Fruit fly (Drosophila melanogaster): ENCODE data around the gene Der-1.

Der-1 gene

DNA sequence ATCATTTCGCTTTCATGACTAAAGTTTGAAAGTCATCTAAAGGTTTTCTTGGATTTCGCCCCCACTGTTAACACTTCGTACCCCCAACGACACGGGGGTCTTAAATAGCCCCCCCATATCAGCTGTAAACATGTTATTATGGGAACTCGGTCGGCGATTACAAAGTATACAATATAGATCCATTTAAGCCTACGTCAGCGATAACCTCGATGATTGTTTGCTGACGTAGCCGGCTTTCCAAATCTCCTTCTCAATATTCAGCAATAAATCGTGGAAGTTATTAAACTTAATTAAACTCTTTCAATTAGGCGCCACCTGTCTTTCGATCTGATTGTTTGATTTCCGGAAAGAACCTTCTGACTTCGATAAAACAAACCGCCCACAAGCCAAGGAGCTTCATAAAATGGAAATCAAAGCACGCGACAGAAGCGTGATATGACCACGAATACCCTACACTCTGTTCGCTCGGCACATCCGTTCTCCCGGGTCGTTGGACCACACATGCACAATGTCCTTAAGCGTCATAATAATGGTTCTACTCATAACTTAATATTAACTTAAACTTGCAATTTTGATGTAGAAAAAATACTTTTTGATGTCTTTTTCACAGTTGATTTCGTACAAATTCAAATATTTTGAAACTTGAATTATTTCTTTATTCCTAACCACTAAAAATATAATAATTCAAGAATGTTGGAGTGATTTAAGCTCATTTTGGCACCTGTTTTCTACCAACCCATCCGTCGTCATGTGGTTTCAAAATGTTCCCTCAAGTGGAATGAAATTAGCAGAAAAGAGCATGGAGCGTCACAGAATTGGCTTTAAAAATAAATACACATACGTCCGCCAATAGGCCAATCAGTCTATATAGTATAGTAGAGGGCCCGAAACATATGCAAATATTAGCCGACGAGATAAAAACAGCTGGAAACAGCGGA, 12.9 kb downstream of the Der-1 start:
- peak; percentile 28 for TF ChIP-seq Hr3 (GFP tag; optimal IDR thresholded peaks at IDR 0.05)
- TF ChIP-seq CG10565 (GFP tag; optimal IDR thresholded peaks at IDR 0.05), result no peak
- TF ChIP-seq zf30C (GFP tag; optimal IDR thresholded peaks at IDR 0.05), result no peak
- peak; percentile 2 for TF ChIP-seq ATbp (GFP tag; optimal IDR thresholded peaks at IDR 0.05)
- TF ChIP-seq Dip2 (GFP tag; IDR thresholded peaks at IDR 0.05), result no peak
- no peak for TF ChIP-seq run (tag; optimal IDR thresholded peaks at IDR 0.05)
- TF ChIP-seq CG6689 (GFP tag; IDR thresholded peaks at IDR 0.05), result 0 out of 2 replicates have a peak, but pooled peaks have one; percentile 28
- no peak for TF ChIP-seq tll (GFP tag; optimal IDR thresholded peaks at IDR 0.05)
- TF ChIP-seq CG16815 (GFP tag; optimal IDR thresholded peaks at IDR 0.05), result peak; percentile 4
- TF ChIP-seq ro (GFP tag; IDR thresholded peaks at IDR 0.05), result no peak
- TF ChIP-seq Taf1 (GFP tag; IDR thresholded peaks at IDR 0.05), result no peak
- no peak for TF ChIP-seq crp (GFP tag; optimal IDR thresholded peaks at IDR 0.05)
- peak; percentile 75; the same call in 2 of the 3 replicates for TF ChIP-seq CG11456 (GFP tag; IDR thresholded peaks at IDR 0.05)
- TF ChIP-seq CG11247 (GFP tag; IDR thresholded peaks at IDR 0.05), result peak; percentile 59
- TF ChIP-seq chn (GFP tag; optimal IDR thresholded peaks at IDR 0.05), result no peak
- TF ChIP-seq CG30431 (GFP tag; optimal IDR thresholded peaks at IDR 0.05), result peak; percentile 13
- no peak for TF ChIP-seq CHES-1-like (GFP tag; optimal IDR thresholded peaks at IDR 0.05)
- TF ChIP-seq CG14710 (tag; optimal IDR thresholded peaks at IDR 0.05), result no peak
- peak; percentile 68 for TF ChIP-seq CG7556 (GFP tag; optimal IDR thresholded peaks at IDR 0.05)
- TF ChIP-seq slbo (GFP tag; IDR thresholded peaks at IDR 0.05), result peak; percentile 82
- no peak for TF ChIP-seq CG3726 (GFP tag; IDR thresholded peaks at IDR 0.05)
- peak; percentile 56 for TF ChIP-seq CG12391 (tag; optimal IDR thresholded peaks at IDR 0.05)
- TF ChIP-seq CG10321 (GFP tag; IDR thresholded peaks at IDR 0.05), result no peak
- peak; percentile 49; the same call in 1 of the 2 replicates for TF ChIP-seq CG11085 (GFP tag; IDR thresholded peaks at IDR 0.05)
- TF ChIP-seq CG6175 (GFP tag; IDR thresholded peaks at IDR 0.05), result no peak
- no peak for TF ChIP-seq CG14860 (GFP tag; IDR thresholded peaks at IDR 0.05; ENCODE audit: partially characterized antibody)
- peak; percentile 4 for TF ChIP-seq CG10267 (tag; optimal IDR thresholded peaks at IDR 0.05)
- TF ChIP-seq croc (GFP tag; conservative IDR thresholded peaks at IDR 0.05), result no peak
- TF ChIP-seq CG34224 (GFP tag; IDR thresholded peaks at IDR 0.05; ENCODE audit: partially characterized antibody), result no peak
- TF ChIP-seq CG3065 (GFP tag; optimal IDR thresholded peaks at IDR 0.05), result no peak
- peak in 1 of 2 experiments; percentile 19 for TF ChIP-seq bsh (GFP tag; optimal IDR thresholded peaks at IDR 0.05)
- no peak for TF ChIP-seq CG17829 (tag; optimal IDR thresholded peaks at IDR 0.05)
- TF ChIP-seq sima (GFP tag; optimal IDR thresholded peaks at IDR 0.05), result no peak
- TF ChIP-seq CG31388 (GFP tag; optimal IDR thresholded peaks at IDR 0.05), result no peak
- TF ChIP-seq CG2120 (GFP tag; optimal IDR thresholded peaks at IDR 0.05), result peak; percentile 79
- no peak for TF ChIP-seq kni (GFP tag; optimal IDR thresholded peaks at IDR 0.05)
- no peak for TF ChIP-seq sc (optimal IDR thresholded peaks at IDR 0.05)
- no peak for TF ChIP-seq sc (GFP tag; optimal IDR thresholded peaks at IDR 0.05)
- no peak for TF ChIP-seq tup (GFP tag; optimal IDR thresholded peaks at IDR 0.05)
- peak; percentile 32 for TF ChIP-seq nmo (GFP tag; optimal IDR thresholded peaks at IDR 0.05)
- TF ChIP-seq dysf (GFP tag; IDR thresholded peaks at IDR 0.05), result peak; percentile 58; the same call in 2 of the 3 replicates
- TF ChIP-seq mirr (GFP tag; optimal IDR thresholded peaks at IDR 0.05), result peak; percentile 93
- no peak for TF ChIP-seq sqz (GFP tag; optimal IDR thresholded peaks at IDR 0.05)
- TF ChIP-seq CG2202 (tag; optimal IDR thresholded peaks at IDR 0.05), result no peak
- no peak for TF ChIP-seq CG17186 (GFP tag; optimal IDR thresholded peaks at IDR 0.05)
- TF ChIP-seq Atf-2 (GFP tag; optimal IDR thresholded peaks at IDR 0.05), result peak; percentile 15
- TF ChIP-seq CG13894 (tag; optimal IDR thresholded peaks at IDR 0.05), result peak; percentile 4
- TF ChIP-seq CG3281 (GFP tag; optimal IDR thresholded peaks at IDR 0.05), result peak; percentile 67

Measured in whole organism, embryonic.